Worm (Caenorhabditis elegans): ENCODE measurements around the gene T22F3.8.

T22F3.8 gene

ce11 chrV:3585011-3585410 is 20.2 kb downstream of the T22F3.8 start (continued):
- TF ChIP-seq Y56A3A.18 (GFP tag; IDR thresholded peaks at IDR 0.05) (no peak), D2030.7 (GFP tag; IDR thresholded peaks at IDR 0.05) (peak; percentile 88), snpc-3.4 (tag; optimal IDR thresholded peaks at IDR 0.05) (peak; percentile 53), dpl-1 (GFP tag; optimal IDR thresholded peaks at IDR 0.05) (no peak), sdz-38 (tag; optimal IDR thresholded peaks at IDR 0.05) (no peak), sea-2 (GFP tag; IDR thresholded peaks at IDR 0.05) (no peak), let-526 (GFP tag; IDR thresholded peaks at IDR 0.05) (no peak), rec-8 (tag; optimal IDR thresholded peaks at IDR 0.05) (peak in 1 of 2 experiments; percentile 17), lir-1 (GFP tag; conservative IDR thresholded peaks at IDR 0.05) (no peak), F33H1.4 (GFP tag; IDR thresholded peaks at IDR 0.05) (peak; percentile 54; the same call in 1 of the 2 replicates), die-1 (tag; optimal IDR thresholded peaks at IDR 0.05) (no peak), Y79H2A.3 (GFP tag; conservative IDR thresholded peaks at IDR 0.05) (peak; percentile 68), F10E7.11 (tag; optimal IDR thresholded peaks at IDR 0.05) (no peak), ztf-3 (GFP tag; optimal IDR thresholded peaks at IDR 0.05) (no peak), lin-40 (tag; optimal IDR thresholded peaks at IDR 0.05) (no peak), nfya-1 (tag; optimal IDR thresholded peaks at IDR 0.05; ENCODE audit: borderline replicate concordance, insufficient read depth) (no peak), ceh-91 (GFP tag; IDR thresholded peaks at IDR 0.05) (no peak), nfya-2 (GFP tag; IDR thresholded peaks at IDR 0.05) (no peak), aptf-2 (GFP tag; conservative IDR thresholded peaks at IDR 0.05) (no peak), ekl-4 (GFP tag; IDR thresholded peaks at IDR 0.05) (peak; percentile 79; the same call in 1 of the 2 replicates), madf-8 (GFP tag; conservative IDR thresholded peaks at IDR 0.05) (no peak; the same call in 1 of the 2 replicates), egl-44 (GFP tag; IDR thresholded peaks at IDR 0.05) (no peak), B0261.1 (tag; optimal IDR thresholded peaks at IDR 0.05) (peak; percentile 19), ztf-25 (GFP tag; IDR thresholded peaks at IDR 0.05) (peak; percentile 35; the same call in 1 of the 2 replicates), xnd-1 (tag; optimal IDR thresholded peaks at IDR 0.05) (peak; percentile 48), attf-3 (GFP tag; conservative IDR thresholded peaks at IDR 0.05) (peak; percentile 19; the same call in 1 of the 2 replicates), B0019.2 (GFP tag; conservative IDR thresholded peaks at IDR 0.05) (no peak), F49E8.2 (tag; optimal IDR thresholded peaks at IDR 0.05; ENCODE audit: insufficient read depth) (peak; percentile 77), hmg-1.2 (GFP tag; IDR thresholded peaks at IDR 0.05) (no peak; the same call in 1 of the 2 replicates), K12H6.12 (tag; optimal IDR thresholded peaks at IDR 0.05) (no peak), aptf-3 (GFP tag; IDR thresholded peaks at IDR 0.05) (peak; percentile 81), C17E4.6 (GFP tag; IDR thresholded peaks at IDR 0.05) (peak; percentile 54; the same call in 1 of the 2 replicates), hlh-12 (tag; optimal IDR thresholded peaks at IDR 0.05) (no peak), nhr-90 (tag; optimal IDR thresholded peaks at IDR 0.05) (no peak), unc-62 (GFP tag; optimal IDR thresholded peaks at IDR 0.05) (no peak), madf-6 (GFP tag; IDR thresholded peaks at IDR 0.05) (peak; percentile 84), F39B2.1 (GFP tag; IDR thresholded peaks at IDR 0.05) (0 out of 2 replicates have a peak, but pooled peaks have one; percentile 34), gei-17 (GFP tag; optimal IDR thresholded peaks at IDR 0.05) (no peak), F23B12.7 (tag; optimal IDR thresholded peaks at IDR 0.05; ENCODE audit: insufficient read depth) (no peak), dpff-1 (tag; optimal IDR thresholded peaks at IDR 0.05) (no peak), lag-1 (GFP tag; IDR thresholded peaks at IDR 0.05) (no peak), Y53F4B.3 (GFP tag; IDR thresholded peaks at IDR 0.05) (no peak), F57A8.1 (GFP tag; optimal IDR thresholded peaks at IDR 0.05) (no peak), ceh-40 (GFP tag; IDR thresholded peaks at IDR 0.05) (no peak), lin-26 (GFP tag; IDR thresholded peaks at IDR 0.05) (no peak), pha-4 (tag; optimal IDR thresholded peaks at IDR 0.05) (no peak), lin-54 (GFP tag; optimal IDR thresholded peaks at IDR 0.05) (peak; percentile 54), hlh-26 (GFP tag; conservative IDR thresholded peaks at IDR 0.05) (no peak)

Measured in whole organism, young adult.